Fruit fly (Drosophila melanogaster) whole organism, adult: ENCODE measurements around the gene CG31636.
A peak's percentile ranks its signal among the peaks of the same experiment; 100 is the strongest.

Experiments
- CG11617 ChIP-seq: fragments of 200-800 bp; sonication (Bioruptor generic); optimal IDR thresholded peaks from 2 replicates; lab custom pipeline; 2017; ENCODE audit warnings: mild to moderate bottlenecking, missing biosample characterization, missing genetic modification reagents, missing genetic modification characterization
- CG12768 ChIP-seq: fragments of 200-800 bp; sonication (Bioruptor generic); optimal IDR thresholded peaks from 2 replicates; lab custom pipeline; 2017; ENCODE audit warnings: missing biosample characterization, missing genetic modification characterization, mild to moderate bottlenecking, moderate library complexity, missing genetic modification reagents
- CG14711 ChIP-seq: fragments of 200-800 bp; sonication (Bioruptor generic); optimal IDR thresholded peaks from 2 replicates; lab custom pipeline; 2018; ENCODE audit warnings: missing biosample characterization, mild to moderate bottlenecking, missing genetic modification characterization, moderate library complexity
- CG1620 ChIP-seq: fragments of 200-800 bp; sonication (Bioruptor generic); optimal IDR thresholded peaks from 2 replicates; lab custom pipeline; 2016; ENCODE audit warnings: missing biosample characterization, missing genetic modification characterization
- CG33017 ChIP-seq: fragments of 200-800 bp; sonication (Bioruptor generic); optimal IDR thresholded peaks from 2 replicates; lab custom pipeline; 2018; ENCODE audit warnings: missing biosample characterization, mild to moderate bottlenecking, missing genetic modification characterization, moderate library complexity
- CG5204 ChIP-seq: fragments of 200-800 bp; sonication (Bioruptor generic); optimal IDR thresholded peaks from 2 replicates; lab custom pipeline; 2016; ENCODE audit warnings: missing biosample characterization, missing genetic modification characterization
- CG7045 ChIP-seq: fragments of 200-800 bp; sonication (Bioruptor generic); optimal IDR thresholded peaks from 2 replicates; lab custom pipeline; 2017; ENCODE audit warnings: missing biosample characterization, mild to moderate bottlenecking, missing genetic modification characterization
- CG7101 ChIP-seq: fragments of 200-800 bp; sonication (Bioruptor generic); optimal IDR thresholded peaks from 2 replicates; lab custom pipeline; 2018; ENCODE audit warnings: missing biosample characterization, mild to moderate bottlenecking, missing genetic modification characterization, moderate library complexity
- Clk ChIP-seq: fragments of 200-800 bp; sonication (Bioruptor generic); optimal IDR thresholded peaks from 2 replicates; lab custom pipeline; 2017; ENCODE audit warnings: missing biosample characterization, missing genetic modification characterization
- Crg-1 ChIP-seq: fragments of 200-800 bp; sonication (Bioruptor generic); optimal IDR thresholded peaks from 2 replicates; lab custom pipeline; 2016; ENCODE audit warnings: missing biosample characterization, missing genetic modification characterization
- Hr96 ChIP-seq: fragments of 200-800 bp; sonication (Bioruptor generic); optimal IDR thresholded peaks from 2 replicates; lab custom pipeline; 2016; ENCODE audit warnings: missing biosample characterization, missing genetic modification characterization
- Mnt ChIP-seq: fragments of 200-800 bp; sonication (Bioruptor generic); optimal IDR thresholded peaks from 2 replicates; lab custom pipeline; 2016; ENCODE audit warnings: missing biosample characterization, mild to moderate bottlenecking, missing genetic modification characterization
- bab1 ChIP-seq: fragments of 200-800 bp; sonication (Bioruptor generic); optimal IDR thresholded peaks from 3 replicates; lab custom pipeline; 2019; ENCODE audit warnings: missing biosample characterization, mild to moderate bottlenecking, missing genetic modification characterization, moderate library complexity
- cic ChIP-seq: fragments of 200-800 bp; sonication (Bioruptor generic); optimal IDR thresholded peaks from 2 replicates; lab custom pipeline; 2017; ENCODE audit warnings: missing biosample characterization, mild to moderate bottlenecking, missing genetic modification characterization, moderate library complexity
- cnc ChIP-seq, 2 experiments: fragments of >200 bp; optimal IDR thresholded peaks; 2 replicates each; lab custom pipeline; 2017
- kay ChIP-seq: fragments of 200-800 bp; sonication (Bioruptor generic); peaks from one replicate; lab custom pipeline; 2016; ENCODE audit warnings: missing biosample characterization, missing genetic modification characterization, borderline replicate concordance
- ovo ChIP-seq: fragments of 200-800 bp; sonication (Bioruptor generic); optimal IDR thresholded peaks from 2 replicates; lab custom pipeline; 2016; ENCODE audit warnings: missing biosample characterization, missing genetic modification characterization
- pad ChIP-seq: fragments of 200-800 bp; sonication (Bioruptor generic); optimal IDR thresholded peaks from 3 replicates; lab custom pipeline; 2017; ENCODE audit warnings: missing biosample characterization, missing genetic modification characterization, mild to moderate bottlenecking, moderate library complexity, missing genetic modification reagents
- tj ChIP-seq: fragments of 200-800 bp; sonication (Bioruptor generic); optimal IDR thresholded peaks from 3 replicates; lab custom pipeline; 2017; ENCODE audit warnings: missing biosample characterization, mild to moderate bottlenecking, missing genetic modification characterization, moderate library complexity
- toe ChIP-seq: fragments of 200-800 bp; sonication (Bioruptor generic); optimal IDR thresholded peaks from 2 replicates; lab custom pipeline; 2016; ENCODE audit warnings: missing biosample characterization, missing genetic modification characterization

The CG31636 gene

dm6 chr2L:6614229-6614935 lies 43.6 kb downstream of the CG31636 start:
- no peak for TF ChIP-seq CG11617 (GFP tag; lab: Kevin White, UChicago)
- no peak for TF ChIP-seq bab1 (GFP tag; lab: Kevin White, UChicago)
- TF ChIP-seq Mnt (GFP tag; lab: Kevin White, UChicago), result peak; percentile 71
- TF ChIP-seq CG12768 (GFP tag; lab: Kevin White, UChicago), result peak; percentile 32
- no peak for TF ChIP-seq ovo (GFP tag; lab: Kevin White, UChicago)
- no peak for TF ChIP-seq Hr96 (GFP tag; lab: Kevin White, UChicago)
- no peak for TF ChIP-seq cnc (optimal IDR thresholded peaks at IDR 0.05; lab: Kevin White, UChicago)
- TF ChIP-seq CG14711 (tag; lab: Kevin White, UChicago), result no peak
- TF ChIP-seq CG1620 (GFP tag; lab: Kevin White, UChicago), result no peak
- no peak for TF ChIP-seq CG33017 (tag; lab: Kevin White, UChicago)
- TF ChIP-seq tj (GFP tag; lab: Kevin White, UChicago), result peak; percentile 89
- TF ChIP-seq cic (GFP tag; lab: Kevin White, UChicago), result peak; percentile 55
- TF ChIP-seq Crg-1 (GFP tag; lab: Kevin White, UChicago), result no peak
- TF ChIP-seq kay (GFP tag; lab: Kevin White, UChicago), result peak; percentile 81

dm6 chr2L:6613156-6613555 lies 44.8 kb downstream of the CG31636 start:
- no peak for TF ChIP-seq ovo (GFP tag; lab: Kevin White, UChicago)
- no peak for TF ChIP-seq cnc (optimal IDR thresholded peaks at IDR 0.05; lab: Kevin White, UChicago)
- no peak for TF ChIP-seq cic (GFP tag; lab: Kevin White, UChicago)

dm6 chr2L:6612477-6613004 lies 45.4 kb downstream of the CG31636 start:
- TF ChIP-seq Clk (GFP tag; lab: Kevin White, UChicago) (peak; percentile 100), cic (GFP tag; lab: Kevin White, UChicago) (peak; percentile 100), CG7101 (tag; lab: Kevin White, UChicago) (peak; percentile 100), CG5204 (peak; percentile 100), kay (GFP tag; lab: Kevin White, UChicago) (peak; percentile 100), Crg-1 (GFP tag; lab: Kevin White, UChicago) (peak; percentile 100), ovo (GFP tag; lab: Kevin White, UChicago) (peak; percentile 100), tj (GFP tag; lab: Kevin White, UChicago) (peak; percentile 100), CG11617 (GFP tag; lab: Kevin White, UChicago) (peak; percentile 100), CG1620 (GFP tag; lab: Kevin White, UChicago) (peak; percentile 100), Mnt (GFP tag; lab: Kevin White, UChicago) (peak; percentile 100), cnc (optimal IDR thresholded peaks at IDR 0.05; lab: Kevin White, UChicago) (peak in 1 of 2 experiments; percentile 42), pad (GFP tag; lab: Kevin White, UChicago) (peak; percentile 98), CG33017 (tag; lab: Kevin White, UChicago) (peak; percentile 100), CG14711 (tag; lab: Kevin White, UChicago) (peak; percentile 100), CG12768 (GFP tag; lab: Kevin White, UChicago) (peak; percentile 100), CG7045 (GFP tag; lab: Kevin White, UChicago) (peak; percentile 100), Hr96 (GFP tag; lab: Kevin White, UChicago) (peak; percentile 100), toe (GFP tag; lab: Kevin White, UChicago) (peak; percentile 100), bab1 (GFP tag; lab: Kevin White, UChicago) (peak; percentile 100)

dm6 chr2L:6611374-6612005 lies 46.5 kb downstream of the CG31636 start:
- TF ChIP-seq ovo (GFP tag; lab: Kevin White, UChicago) (peak; percentile 80), CG1620 (GFP tag; lab: Kevin White, UChicago) (no peak)

dm6 chr2L:6610683-6611373 lies 47.1 kb downstream of the CG31636 start, which contains the start of gene CG11050:
CG11050 (plus strand) TSS chr2L:6611011.
- TF ChIP-seq ovo (GFP tag; lab: Kevin White, UChicago), result peak; percentile 63
- TF ChIP-seq kay (GFP tag; lab: Kevin White, UChicago), result peak; percentile 100
- peak; percentile 67 for TF ChIP-seq tj (GFP tag; lab: Kevin White, UChicago)
- peak; percentile 28 for TF ChIP-seq CG14711 (tag; lab: Kevin White, UChicago)
- TF ChIP-seq CG1620 (GFP tag; lab: Kevin White, UChicago), result peak; percentile 68
- TF ChIP-seq CG7101 (tag; lab: Kevin White, UChicago), result peak; percentile 50
- TF ChIP-seq CG5204, result peak; percentile 13
- peak; percentile 60 for TF ChIP-seq Crg-1 (GFP tag; lab: Kevin White, UChicago)
- TF ChIP-seq bab1 (GFP tag; lab: Kevin White, UChicago), result peak; percentile 90
- peak; percentile 27 for TF ChIP-seq Clk (GFP tag; lab: Kevin White, UChicago)
- TF ChIP-seq CG7045 (GFP tag; lab: Kevin White, UChicago), result peak; percentile 65
- TF ChIP-seq toe (GFP tag; lab: Kevin White, UChicago), result peak; percentile 10
- TF ChIP-seq cic (GFP tag; lab: Kevin White, UChicago), result peak; percentile 66
- peak; percentile 6 for TF ChIP-seq CG33017 (tag; lab: Kevin White, UChicago)
- peak; percentile 33 for TF ChIP-seq Hr96 (GFP tag; lab: Kevin White, UChicago)
- peak; percentile 3 for TF ChIP-seq pad (GFP tag; lab: Kevin White, UChicago)
- TF ChIP-seq Mnt (GFP tag; lab: Kevin White, UChicago), result peak; percentile 77
- TF ChIP-seq CG12768 (GFP tag; lab: Kevin White, UChicago), result no peak
- TF ChIP-seq CG11617 (GFP tag; lab: Kevin White, UChicago), result peak; percentile 19
- TF ChIP-seq cnc (optimal IDR thresholded peaks at IDR 0.05; lab: Kevin White, UChicago), result no peak
